Fruit fly (Drosophila melanogaster) S2 (cell line): Measurements from ENCODE around the gene scpr-A.

Experiments
- CG8478 ChIP-seq: fragments of >200 bp; optimal IDR thresholded peaks from 2 replicates; lab custom pipeline; 2018
- CTCF ChIP-seq, 2 experiments: fragments of >200 bp; optimal IDR thresholded peaks; 2 replicates each; lab custom pipeline; 2018

DNA sequence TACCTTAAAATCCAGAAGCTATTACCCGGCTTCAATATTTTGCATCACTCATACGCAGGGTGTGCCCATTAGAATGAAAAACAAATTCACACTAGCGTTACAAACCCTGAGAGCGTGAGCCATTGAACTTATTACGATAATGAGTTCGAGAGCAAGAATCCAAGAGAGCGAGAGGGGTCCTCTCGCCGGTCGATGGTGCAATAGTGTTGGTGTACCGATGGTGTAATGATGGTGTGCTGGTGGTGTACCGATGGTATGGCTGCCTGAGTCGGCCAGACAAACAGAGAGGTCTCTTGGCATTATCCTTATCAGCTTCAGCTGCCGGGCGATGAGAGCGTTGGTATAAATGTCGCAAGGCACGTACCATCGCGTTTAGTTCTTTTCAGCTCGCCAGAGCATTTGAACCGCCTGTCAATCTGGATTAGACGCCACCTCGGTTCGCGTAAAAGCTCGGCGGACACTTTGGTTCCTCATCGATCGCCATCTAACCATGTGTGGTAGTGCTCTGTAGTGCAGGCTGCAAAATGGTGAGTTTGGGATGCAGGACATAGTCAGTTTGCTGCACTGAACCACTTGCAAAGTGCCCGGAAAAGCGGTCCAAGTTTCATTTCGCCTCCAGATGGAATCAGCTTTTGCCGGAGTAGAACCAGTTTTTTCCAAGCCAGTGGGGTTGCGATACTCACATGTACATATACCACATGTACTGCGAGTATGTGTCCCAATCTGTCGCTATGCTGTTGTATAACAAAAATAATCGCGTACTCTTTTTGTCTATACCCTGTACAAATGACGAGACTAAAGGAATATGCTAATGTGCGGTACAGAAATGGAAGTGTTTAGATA is 40.7 kb upstream of the scpr-A start:
- TF ChIP-seq CG8478 (lab: Kevin White, UChicago) = no peak
- TF ChIP-seq CTCF (optimal IDR thresholded peaks at IDR 0.05; lab: Kevin White, UChicago) = no peak
